Worm (Caenorhabditis elegans) whole organism, L2 larva: ENCODE data around the gene acdh-13.
A peak's percentile ranks its signal among the peaks of the same experiment; 100 is the strongest.

Experiments used
- C34F6.9 ChIP-seq: fragments of 150-350 bp; optimal IDR thresholded peaks from 2 replicates; lab custom pipeline; 2014; ENCODE audit warnings: missing biosample characterization, missing genetic modification characterization
- F13H6.1 ChIP-seq: sonication (generic microtip); optimal IDR thresholded peaks from 2 replicates; lab custom pipeline; 2016; ENCODE audit warnings: missing genetic modification characterization, missing compliant biosample characterization
- aly-2 ChIP-seq: fragments of 150-350 bp; optimal IDR thresholded peaks from 2 replicates; lab custom pipeline; 2014; ENCODE audit warnings: missing biosample characterization, missing genetic modification characterization
- ama-1 ChIP-seq: fragments of 150-350 bp; optimal IDR thresholded peaks from 2 replicates; lab custom pipeline; 2018; ENCODE audit warnings: inconsistent platforms
- blmp-1 ChIP-seq: sonication (generic microtip); optimal IDR thresholded peaks from 2 replicates; lab custom pipeline; 2017; ENCODE audit warnings: missing genetic modification characterization, mild to moderate bottlenecking, missing compliant biosample characterization, antibody characterized with exemption, moderate library complexity; ENCODE audit not compliant: insufficient read depth
- ceh-82 ChIP-seq: fragments of 150-350 bp; optimal IDR thresholded peaks from 2 replicates; lab custom pipeline; 2014; ENCODE audit warnings: missing biosample characterization, missing genetic modification characterization
- crh-2 ChIP-seq: sonication (generic microtip); optimal IDR thresholded peaks from 2 replicates; lab custom pipeline; 2017; ENCODE audit warnings: missing biosample characterization, missing genetic modification characterization
- dmd-4 ChIP-seq: sonication (generic microtip); optimal IDR thresholded peaks from 2 replicates; lab custom pipeline; 2017; ENCODE audit warnings: missing biosample characterization, missing genetic modification characterization
- elt-1 ChIP-seq: fragments of 150-350 bp; optimal IDR thresholded peaks from 2 replicates; lab custom pipeline; 2014; ENCODE audit warnings: missing biosample characterization, missing genetic modification characterization
- elt-3 ChIP-seq: sonication (generic microtip); optimal IDR thresholded peaks from 2 replicates; lab custom pipeline; 2017; ENCODE audit warnings: missing biosample characterization, missing genetic modification characterization
- fos-1 ChIP-seq: fragments of 150-350 bp; optimal IDR thresholded peaks from 2 replicates; lab custom pipeline; 2014; ENCODE audit warnings: missing biosample characterization, missing genetic modification characterization
- gmeb-1 ChIP-seq: fragments of 150-350 bp; optimal IDR thresholded peaks from 2 replicates; lab custom pipeline; 2014; ENCODE audit warnings: missing biosample characterization, missing genetic modification characterization
- lin-11 ChIP-seq: fragments of 150-350 bp; sonication (generic microtip); optimal IDR thresholded peaks from 2 replicates; lab custom pipeline; 2014; ENCODE audit warnings: missing biosample characterization, missing genetic modification characterization, inconsistent platforms, mixed read lengths
- lin-13 ChIP-seq: fragments of 150-350 bp; optimal IDR thresholded peaks from 2 replicates; lab custom pipeline; 2014; ENCODE audit warnings: missing biosample characterization, missing genetic modification reagents, missing genetic modification characterization
- lsy-2 ChIP-seq, 2 experiments: fragments of 150-350 bp in 1 of 2; sonication (generic microtip) in 1 of 2; optimal IDR thresholded peaks; 2 replicates each; lab custom pipeline; 2014 to 2017; ENCODE audit warnings: missing biosample characterization in 2 of 2, missing genetic modification characterization in 2 of 2
- mab-5 ChIP-seq: fragments of 150-350 bp; optimal IDR thresholded peaks from 2 replicates; lab custom pipeline; 2014; ENCODE audit warnings: missing biosample characterization, missing genetic modification characterization
- nhr-12 ChIP-seq: fragments of 150-350 bp; optimal IDR thresholded peaks from 2 replicates; lab custom pipeline; 2014; ENCODE audit warnings: missing biosample characterization, missing genetic modification characterization
- nhr-129 ChIP-seq: fragments of 150-350 bp; optimal IDR thresholded peaks from 2 replicates; lab custom pipeline; 2014; ENCODE audit warnings: missing biosample characterization, missing genetic modification characterization
- nhr-21 ChIP-seq: fragments of 150-350 bp; optimal IDR thresholded peaks from 2 replicates; lab custom pipeline; 2014; ENCODE audit warnings: missing biosample characterization, missing genetic modification characterization
- nhr-23 ChIP-seq: fragments of 150-350 bp; optimal IDR thresholded peaks from 2 replicates; lab custom pipeline; 2014; ENCODE audit warnings: missing biosample characterization, missing genetic modification reagents, missing genetic modification characterization
- peb-1 ChIP-seq: fragments of 150-350 bp; optimal IDR thresholded peaks from 2 replicates; lab custom pipeline; 2014; ENCODE audit warnings: missing biosample characterization, missing genetic modification characterization
- sem-4 ChIP-seq: fragments of 150-350 bp; optimal IDR thresholded peaks from 2 replicates; lab custom pipeline; 2014; ENCODE audit warnings: missing biosample characterization, missing genetic modification reagents, missing genetic modification characterization
- skn-1 ChIP-seq: sonication (generic microtip); optimal IDR thresholded peaks from 2 replicates; lab custom pipeline; 2017; ENCODE audit warnings: missing biosample characterization, missing genetic modification characterization
- sma-3 ChIP-seq: sonication (generic microtip); optimal IDR thresholded peaks from 2 replicates; lab custom pipeline; 2016; ENCODE audit warnings: missing genetic modification reagents, missing genetic modification characterization, missing compliant biosample characterization
- sma-9 ChIP-seq, 2 experiments: fragments of 150-350 bp in 1 of 2; sonication (generic microtip) in 1 of 2; optimal IDR thresholded peaks; 2 replicates each; lab custom pipeline; 2014 to 2016; ENCODE audit warnings: missing genetic modification characterization in 2 of 2, mild to moderate bottlenecking in 1 of 2, missing biosample characterization in 1 of 2, missing compliant biosample characterization in 1 of 2, missing genetic modification reagents in 1 of 2, moderate library complexity in 1 of 2
- snpc-4 ChIP-seq: fragments of 150-350 bp; optimal IDR thresholded peaks from 2 replicates; lab custom pipeline; 2014; ENCODE audit warnings: missing biosample characterization, missing genetic modification characterization
- unc-39 ChIP-seq: fragments of 150-350 bp; optimal IDR thresholded peaks from 2 replicates; lab custom pipeline; 2014; ENCODE audit warnings: missing biosample characterization, missing genetic modification characterization
- unc-55 ChIP-seq: fragments of 150-350 bp; sonication (generic microtip); optimal IDR thresholded peaks from 3 replicates; lab custom pipeline; 2014; ENCODE audit warnings: missing biosample characterization, missing genetic modification reagents, missing genetic modification characterization
- zag-1 ChIP-seq: fragments of 150-350 bp; optimal IDR thresholded peaks from 2 replicates; lab custom pipeline; 2014; ENCODE audit warnings: missing biosample characterization, missing genetic modification characterization
- ztf-11 ChIP-seq: sonication (generic microtip); optimal IDR thresholded peaks from 2 replicates; lab custom pipeline; 2017; ENCODE audit warnings: missing biosample characterization, missing genetic modification characterization

acdh-13 gene

DNA sequence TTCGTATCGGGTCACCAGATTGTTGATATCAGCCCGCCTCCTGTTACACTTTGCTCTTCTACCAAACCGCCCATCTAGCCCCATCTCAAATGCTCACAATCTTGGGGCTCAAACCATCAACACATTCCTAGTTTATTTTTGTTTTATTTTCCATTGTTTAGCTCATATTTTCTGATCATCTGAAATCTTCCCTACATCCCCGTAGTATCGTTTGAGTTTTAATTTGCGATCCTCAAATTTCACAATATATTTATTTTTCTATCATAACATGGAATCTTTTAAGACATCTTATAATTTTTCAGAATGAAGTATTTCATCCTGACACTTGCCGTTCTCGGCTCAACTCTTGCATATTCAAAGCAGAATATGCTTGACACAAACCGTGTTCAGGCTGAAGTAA is 21.7 kb downstream of the acdh-13 start, which contains the start of gene spp-10:
spp-10 (plus strand) TSS at position 301 of the 400 bp plus-strand sequence.
- no peak for TF ChIP-seq zag-1 (tag; lab: Kevin White, UChicago)
- no peak for TF ChIP-seq snpc-4 (tag; lab: Kevin White, UChicago)
- TF ChIP-seq blmp-1 (tag; lab: Kevin White, UChicago), result no peak
- TF ChIP-seq dmd-4 (tag; lab: Kevin White, UChicago), result no peak
- TF ChIP-seq lin-13 (GFP tag; lab: Kevin White, UChicago), result no peak
- no peak for TF ChIP-seq elt-3 (tag; lab: Kevin White, UChicago)
- no peak for TF ChIP-seq ztf-11 (tag; lab: Kevin White, UChicago)
- no peak for TF ChIP-seq mab-5 (tag; lab: Kevin White, UChicago)
- no peak for TF ChIP-seq F13H6.1
- no peak for TF ChIP-seq C34F6.9 (tag; lab: Kevin White, UChicago)
- no peak for TF ChIP-seq ama-1 (lab: Kevin White, UChicago)
- no peak for TF ChIP-seq ceh-82 (tag; lab: Kevin White, UChicago)
- TF ChIP-seq lin-11 (tag; lab: Kevin White, UChicago), result no peak
- TF ChIP-seq skn-1 (tag; lab: Kevin White, UChicago), result no peak
- no peak for TF ChIP-seq gmeb-1 (tag; lab: Kevin White, UChicago)
- no peak for TF ChIP-seq sma-9 (GFP tag; optimal IDR thresholded peaks at IDR 0.05; lab: Kevin White, UChicago)
- no peak for TF ChIP-seq sma-9 (tag; optimal IDR thresholded peaks at IDR 0.05; lab: Kevin White, UChicago)
- TF ChIP-seq fos-1 (tag; lab: Kevin White, UChicago), result no peak
- TF ChIP-seq, all 48 proteins: peak for 0

DNA sequence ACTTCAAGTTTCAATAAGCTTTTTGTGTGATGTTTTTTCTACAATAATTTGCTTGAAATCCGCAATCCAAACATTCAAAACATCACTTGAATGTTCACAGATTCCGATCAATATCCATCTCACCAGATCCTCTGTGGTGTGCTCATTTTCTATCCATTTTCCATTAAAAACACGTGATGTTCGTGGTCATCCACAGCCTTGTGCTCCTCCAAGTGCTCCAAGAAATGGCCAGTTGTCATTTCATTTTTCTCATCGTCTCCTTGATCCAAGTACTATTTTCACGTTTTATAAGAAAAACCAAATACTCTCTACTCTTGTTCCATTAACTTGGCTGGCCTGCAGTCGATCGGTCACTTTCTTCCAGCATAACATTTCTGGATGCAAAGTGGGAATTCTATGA is 22.5 kb downstream of the acdh-13 start:
- TF ChIP-seq unc-39 (tag; lab: Kevin White, UChicago) (no peak), mab-5 (tag; lab: Kevin White, UChicago) (peak; percentile 18), nhr-129 (tag; lab: Kevin White, UChicago) (peak; percentile 58), elt-3 (tag; lab: Kevin White, UChicago) (no peak), lsy-2 (tag; optimal IDR thresholded peaks at IDR 0.05; lab: Kevin White, UChicago) (peak in 1 of 2 experiments; percentile 11), zag-1 (tag; lab: Kevin White, UChicago) (no peak), F13H6.1 (peak; percentile 49), ama-1 (lab: Kevin White, UChicago) (no peak), sma-9 (GFP tag; optimal IDR thresholded peaks at IDR 0.05; lab: Kevin White, UChicago) (peak; percentile 37), sma-9 (tag; optimal IDR thresholded peaks at IDR 0.05; lab: Kevin White, UChicago) (no peak), nhr-21 (tag; lab: Kevin White, UChicago) (no peak), nhr-12 (tag; lab: Kevin White, UChicago) (no peak)

DNA sequence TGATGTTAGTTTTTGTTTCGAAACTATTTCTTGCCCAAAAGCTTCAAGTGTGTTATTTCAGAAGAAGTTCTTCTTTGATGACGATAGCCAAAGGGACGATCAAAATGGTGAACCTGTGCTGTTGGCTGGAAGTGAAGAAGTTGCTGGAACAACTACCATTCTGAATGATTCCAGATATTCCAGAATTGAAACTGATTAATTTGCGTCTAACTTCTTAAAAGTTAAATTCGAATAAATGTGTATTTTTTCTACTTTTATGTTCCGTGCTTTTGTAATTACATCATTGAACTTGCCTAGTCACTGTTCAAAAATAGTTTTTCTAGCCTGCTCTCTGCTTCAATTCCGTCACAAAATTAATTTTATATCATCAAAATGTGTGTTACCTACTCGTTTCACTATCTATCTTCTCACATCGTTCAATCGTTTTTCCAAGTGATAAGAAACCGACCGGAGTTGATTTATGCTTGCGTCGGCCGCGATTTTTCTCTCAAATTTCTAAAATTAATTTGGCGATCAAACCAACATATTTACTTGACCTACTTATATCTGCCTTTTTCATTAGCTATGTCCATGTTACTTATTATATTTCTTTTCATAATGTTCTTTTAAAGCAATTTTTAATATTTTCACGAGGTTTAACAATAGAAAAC is 23.5 kb downstream of the acdh-13 start:
- TF ChIP-seq fos-1 (tag; lab: Kevin White, UChicago) (peak; percentile 84), C34F6.9 (tag; lab: Kevin White, UChicago) (no peak), sma-9 (GFP tag; optimal IDR thresholded peaks at IDR 0.05; lab: Kevin White, UChicago) (peak; percentile 48), sma-9 (tag; optimal IDR thresholded peaks at IDR 0.05; lab: Kevin White, UChicago) (no peak), nhr-23 (tag; lab: Kevin White, UChicago) (no peak), unc-55 (GFP tag; lab: Kevin White, UChicago) (no peak), sma-3 (GFP tag; lab: Kevin White, UChicago) (peak; percentile 27), crh-2 (tag; lab: Kevin White, UChicago) (peak; percentile 12), peb-1 (tag; lab: Kevin White, UChicago) (no peak), lin-11 (tag; lab: Kevin White, UChicago) (no peak), blmp-1 (tag; lab: Kevin White, UChicago) (no peak), ztf-11 (tag; lab: Kevin White, UChicago) (no peak), unc-39 (tag; lab: Kevin White, UChicago) (no peak), aly-2 (no peak), elt-3 (tag; lab: Kevin White, UChicago) (no peak), sem-4 (tag; lab: Kevin White, UChicago) (no peak)

DNA sequence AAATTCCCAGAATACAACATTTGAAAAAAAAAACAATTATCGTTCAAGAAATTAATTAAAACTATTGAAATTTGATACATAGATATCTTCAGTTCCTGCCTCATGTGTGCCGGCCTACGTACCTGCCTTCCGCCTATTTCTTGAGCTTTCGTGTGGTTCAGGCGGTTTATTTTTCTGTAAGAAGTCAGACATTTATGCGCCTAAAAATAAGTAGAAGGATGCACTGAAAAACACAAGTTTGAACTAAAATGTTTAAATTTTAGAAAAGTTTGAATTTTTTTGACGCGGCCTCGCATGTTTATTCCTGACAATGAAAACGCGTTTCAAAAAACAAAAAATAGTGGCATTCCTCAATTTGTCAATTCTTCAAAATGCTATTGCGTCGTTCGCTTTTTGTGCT is 24.9 kb downstream of the acdh-13 start, which contains the start of gene C28C12.11:
C28C12.11 (plus strand) TSS at position 301 of the 400 bp plus-strand sequence.
- TF ChIP-seq unc-39 (tag; lab: Kevin White, UChicago), result no peak
- no peak for TF ChIP-seq elt-1 (tag; lab: Kevin White, UChicago)
- no peak for TF ChIP-seq blmp-1 (tag; lab: Kevin White, UChicago)
- no peak for TF ChIP-seq snpc-4 (tag; lab: Kevin White, UChicago)
- no peak for TF ChIP-seq mab-5 (tag; lab: Kevin White, UChicago)
- TF ChIP-seq lsy-2 (tag; optimal IDR thresholded peaks at IDR 0.05; lab: Kevin White, UChicago), result no peak
- no peak for TF ChIP-seq sma-9 (GFP tag; optimal IDR thresholded peaks at IDR 0.05; lab: Kevin White, UChicago)
- TF ChIP-seq sma-9 (tag; optimal IDR thresholded peaks at IDR 0.05; lab: Kevin White, UChicago), result no peak
- no peak for TF ChIP-seq lin-11 (tag; lab: Kevin White, UChicago)
- TF ChIP-seq sma-3 (GFP tag; lab: Kevin White, UChicago), result no peak
